Worm (Caenorhabditis elegans): Measurements from ENCODE around the gene T03E6.9.

Gene T03E6.9

ce11 chrV:16628991-16629390 is 28.5 kb upstream of the T03E6.9 start, which contains the start of gene W06G6.2:
Gene W06G6.2, plus strand, starts transcription at chrV:16629291.
- TF ChIP-seq sdc-2 (tag; optimal IDR thresholded peaks at IDR 0.05), result peak; percentile 62
- no peak for TF ChIP-seq pag-3 (tag; optimal IDR thresholded peaks at IDR 0.05; ENCODE audit: borderline replicate concordance)

- no peak for TF ChIP-seq lim-6 (tag; optimal IDR thresholded peaks at IDR 0.05)
- TF ChIP-seq elt-2 (tag; optimal IDR thresholded peaks at IDR 0.05), result peak; percentile 32
- no peak for TF ChIP-seq ama-1 (optimal IDR thresholded peaks at IDR 0.05)
Observed at ce11 chrV:16627962-16628361, 27.4 kb upstream of the T03E6.9 start, which contains the start of gene oac-53. Gene oac-53, minus strand, starts transcription at chrV:16627970.

- TF ChIP-seq pag-3 (tag; optimal IDR thresholded peaks at IDR 0.05; ENCODE audit: borderline replicate concordance) (peak; percentile 82), elt-4 (tag; optimal IDR thresholded peaks at IDR 0.05) (no peak)
Observed at ce11 chrV:16622754-16623261, 22.3 kb upstream of the T03E6.9 start, which contains the start of gene Y70C5A.2. Gene Y70C5A.2, minus strand, starts transcription at chrV:16623211.

ce11 chrV:16621894-16622293 is 21.4 kb upstream of the T03E6.9 start:
- TF ChIP-seq ahr-1 (tag; optimal IDR thresholded peaks at IDR 0.05) (no peak), dmd-4 (tag; optimal IDR thresholded peaks at IDR 0.05; ENCODE audit: borderline replicate concordance) (no peak), ceh-31 (tag; optimal IDR thresholded peaks at IDR 0.05) (no peak), ceh-24 (tag; optimal IDR thresholded peaks at IDR 0.05) (no peak), pat-9 (tag; optimal IDR thresholded peaks at IDR 0.05) (peak; percentile 24), madf-2 (tag; optimal IDR thresholded peaks at IDR 0.05) (no peak), ceh-9 (tag; optimal IDR thresholded peaks at IDR 0.05) (no peak), elt-2 (tag; optimal IDR thresholded peaks at IDR 0.05) (peak; percentile 26), lin-11 (tag; optimal IDR thresholded peaks at IDR 0.05) (peak; percentile 45), mec-3 (tag; optimal IDR thresholded peaks at IDR 0.05; ENCODE audit: borderline replicate concordance) (no peak), ceh-22 (tag; optimal IDR thresholded peaks at IDR 0.05) (no peak), ztf-16 (tag; optimal IDR thresholded peaks at IDR 0.05) (no peak), ceh-2 (tag; optimal IDR thresholded peaks at IDR 0.05) (no peak), gmeb-2 (tag; optimal IDR thresholded peaks at IDR 0.05) (no peak), ref-2 (tag; optimal IDR thresholded peaks at IDR 0.05) (no peak), sox-2 (GFP tag; IDR thresholded peaks at IDR 0.05) (no peak), ttx-3 (tag; optimal IDR thresholded peaks at IDR 0.05) (peak; percentile 56), F13H6.1 (tag; optimal IDR thresholded peaks at IDR 0.05) (no peak), ceh-6 (GFP tag; optimal IDR thresholded peaks at IDR 0.05) (peak; percentile 57), tbx-2 (tag; optimal IDR thresholded peaks at IDR 0.05) (no peak), tbx-7 (tag; optimal IDR thresholded peaks at IDR 0.05) (no peak)

- TF ChIP-seq lim-6 (tag; optimal IDR thresholded peaks at IDR 0.05), result no peak
- no peak for TF ChIP-seq hlh-15 (tag; optimal IDR thresholded peaks at IDR 0.05)
- TF ChIP-seq hlh-8 (tag; optimal IDR thresholded peaks at IDR 0.05), result no peak
- TF ChIP-seq ceh-45 (GFP tag; IDR thresholded peaks at IDR 0.05), result no peak
- TF ChIP-seq Y22D7AL.16 (tag; optimal IDR thresholded peaks at IDR 0.05), result no peak
- no peak for TF ChIP-seq fax-1 (tag; optimal IDR thresholded peaks at IDR 0.05)
Observed at ce11 chrV:16620874-16621273, 20.4 kb upstream of the T03E6.9 start, which contains the start of gene Y70C5A.3. Gene Y70C5A.3, minus strand, starts transcription at chrV:16620923.

ce11 chrV:16617462-16617861 is 16.9 kb upstream of the T03E6.9 start, which contains the start of gene Y70C5A.4:
Gene Y70C5A.4, plus strand, starts transcription at chrV:16617762.
- no peak for TF ChIP-seq ceh-2 (tag; optimal IDR thresholded peaks at IDR 0.05)
- TF ChIP-seq ceh-45 (GFP tag; IDR thresholded peaks at IDR 0.05), result no peak
- TF ChIP-seq sox-2 (GFP tag; IDR thresholded peaks at IDR 0.05), result no peak
- no peak for TF ChIP-seq ceh-24 (tag; optimal IDR thresholded peaks at IDR 0.05)
